Worm (Caenorhabditis elegans) whole organism, midembryonic: ENCODE results near the gene ZK829.9.

ENCODE experiments used
- flt-1 ChIP-seq: fragments of 200-800 bp; sonication (Bioruptor generic); IDR thresholded peaks from 2 replicates; pipeline ENCODE4 v1.3.6; 2022; ENCODE audit warnings: missing genetic modification characterization, missing compliant biosample characterization
- klf-2 ChIP-seq: fragments of 200-800 bp; sonication (Bioruptor generic); conservative IDR thresholded peaks from 2 replicates; pipeline ENCODE4 v1.3.6; 2022; ENCODE audit warnings: missing genetic modification reagents, missing genetic modification characterization, missing compliant biosample characterization
- med-1 ChIP-seq: sonication (generic microtip); optimal IDR thresholded peaks from 2 replicates; lab custom pipeline; 2017; ENCODE audit warnings: missing genetic modification characterization, mild to moderate bottlenecking, missing compliant biosample characterization, antibody characterized with exemption, missing genetic modification reagents; ENCODE audit not compliant: insufficient read depth
- tab-1 ChIP-seq: fragments of 200-800 bp; sonication (Bioruptor generic); IDR thresholded peaks from 2 replicates; pipeline ENCODE4 v1.3.6; 2022; ENCODE audit warnings: missing genetic modification characterization, missing compliant biosample characterization

DNA sequence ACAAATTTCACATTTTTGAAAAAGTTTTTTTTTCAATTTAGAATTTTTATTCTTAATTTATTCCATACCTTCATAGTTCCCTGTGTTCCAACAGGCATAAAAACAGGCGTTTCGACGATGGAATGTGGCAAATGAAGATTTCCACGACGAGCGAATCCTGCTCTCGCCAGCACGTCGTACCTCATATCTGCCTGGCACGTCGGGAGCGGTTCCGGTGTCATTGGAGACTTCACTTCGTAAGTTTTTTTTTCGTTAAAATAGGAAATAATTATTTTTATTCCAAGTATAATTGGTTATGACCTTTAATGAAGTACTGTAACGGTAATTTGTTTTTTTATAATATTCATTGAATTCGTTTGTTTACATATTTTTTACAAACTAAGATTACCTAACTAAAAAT, 10.8 kb upstream of the ZK829.9 start, which contains the start of gene tgt-1:
- no peak for TF ChIP-seq tab-1 (GFP tag; lab: Robert Waterston, UW)
- no peak for TF ChIP-seq med-1
- TF ChIP-seq klf-2 (GFP tag; lab: Robert Waterston, UW): no peak
- TF ChIP-seq flt-1 (GFP tag; lab: Robert Waterston, UW): no peak
